Fruit fly (Drosophila melanogaster) whole organism, embryonic: Measurements from ENCODE around the gene CG42727.

Experiments
- Abd-B ChIP-seq: fragments of 200-800 bp; sonication (Bioruptor generic); optimal IDR thresholded peaks from 2 replicates; lab custom pipeline; 2018; ENCODE audit warnings: missing biosample characterization, mild to moderate bottlenecking, missing genetic modification characterization, moderate library complexity
- Atf3 ChIP-seq: fragments of 200-800 bp; sonication (Bioruptor generic); optimal IDR thresholded peaks from 3 replicates; lab custom pipeline; 2016; ENCODE audit warnings: missing biosample characterization, missing genetic modification characterization
- Bteb2 ChIP-seq: fragments of 200-800 bp; sonication (Bioruptor generic); optimal IDR thresholded peaks from 2 replicates; lab custom pipeline; 2016; ENCODE audit warnings: missing biosample characterization, missing genetic modification characterization
- CG10565 ChIP-seq: fragments of 200-800 bp; sonication (Bioruptor generic); optimal IDR thresholded peaks from 3 replicates; lab custom pipeline; 2016; ENCODE audit warnings: missing biosample characterization, mild to moderate bottlenecking, missing genetic modification characterization
- CG12299 ChIP-seq: fragments of 200-800 bp; sonication (Bioruptor generic); optimal IDR thresholded peaks from 2 replicates; lab custom pipeline; 2018; ENCODE audit warnings: missing biosample characterization, mild to moderate bottlenecking, missing genetic modification characterization
- CG12391 ChIP-seq: fragments of 200-800 bp; sonication (Bioruptor generic); optimal IDR thresholded peaks from 3 replicates; lab custom pipeline; 2018; ENCODE audit warnings: missing biosample characterization, mild to moderate bottlenecking, missing genetic modification characterization, moderate library complexity
- CG13775 ChIP-seq: fragments of 200-800 bp; sonication (Bioruptor generic); optimal IDR thresholded peaks from 3 replicates; lab custom pipeline; 2017; ENCODE audit warnings: missing biosample characterization, mild to moderate bottlenecking, missing genetic modification characterization
- CG17361 ChIP-seq: fragments of 200-800 bp; sonication (Bioruptor generic); IDR thresholded peaks from 3 replicates; pipeline ENCODE4 v1.3.6; 2022; ENCODE audit warnings: missing biosample characterization, missing genetic modification characterization
- CG17568 ChIP-seq: fragments of 200-800 bp; sonication (Bioruptor generic); optimal IDR thresholded peaks from 2 replicates; lab custom pipeline; 2018; ENCODE audit warnings: missing biosample characterization, mild to moderate bottlenecking, missing genetic modification characterization, moderate library complexity
- CG2678 ChIP-seq: fragments of 200-800 bp; sonication (Bioruptor generic); optimal IDR thresholded peaks from 3 replicates; lab custom pipeline; 2019; ENCODE audit warnings: missing biosample characterization, mild to moderate bottlenecking, missing genetic modification characterization, moderate library complexity
- CG32532 ChIP-seq: fragments of 200-800 bp; sonication (Bioruptor generic); IDR thresholded peaks from 2 replicates; pipeline ENCODE4 v1.3.6; 2022; ENCODE audit warnings: missing biosample characterization, missing genetic modification characterization
- CG33213 ChIP-seq: fragments of 200-800 bp; sonication (Bioruptor generic); optimal IDR thresholded peaks from 3 replicates; lab custom pipeline; 2016; ENCODE audit warnings: missing biosample characterization, missing genetic modification characterization
- CG6272 ChIP-seq: fragments of 200-800 bp; sonication (Bioruptor generic); IDR thresholded peaks from 2 replicates; pipeline ENCODE4 v1.3.6; 2022; ENCODE audit warnings: missing biosample characterization, missing genetic modification characterization
- CG7372 ChIP-seq: fragments of 200-800 bp; sonication (Bioruptor generic); IDR thresholded peaks from 2 replicates; pipeline ENCODE4 v1.3.6; 2022; ENCODE audit warnings: missing biosample characterization, missing genetic modification characterization
- CG8478 ChIP-seq: fragments of >200 bp; optimal IDR thresholded peaks from 2 replicates; lab custom pipeline; 2018
- Dip2 ChIP-seq: fragments of 200-800 bp; sonication (Bioruptor generic); IDR thresholded peaks from 2 replicates; pipeline ENCODE4 v1.3.6; 2022; ENCODE audit warnings: missing biosample characterization, missing genetic modification characterization
- H2.0 ChIP-seq: fragments of 200-800 bp; sonication (Bioruptor generic); IDR thresholded peaks from 2 replicates; pipeline ENCODE4 v1.3.6; 2022; ENCODE audit warnings: missing biosample characterization, missing genetic modification characterization
- HLH3B ChIP-seq: fragments of 200-800 bp; sonication (Bioruptor generic); IDR thresholded peaks from 2 replicates; pipeline ENCODE4 v1.3.6; 2022; ENCODE audit warnings: missing biosample characterization, missing genetic modification characterization
- Nf-YC ChIP-seq: fragments of 200-800 bp; optimal IDR thresholded peaks from 3 replicates; lab custom pipeline; 2019; ENCODE audit warnings: missing biosample characterization, mild to moderate bottlenecking, missing genetic modification characterization, moderate library complexity
- PHDP ChIP-seq: fragments of 200-800 bp; sonication (Bioruptor generic); optimal IDR thresholded peaks from 3 replicates; lab custom pipeline; 2018; ENCODE audit warnings: missing biosample characterization, mild to moderate bottlenecking, missing genetic modification characterization, moderate library complexity
- Sox102F ChIP-seq: fragments of 200-800 bp; sonication (Bioruptor generic); optimal IDR thresholded peaks from 2 replicates; lab custom pipeline; 2018; ENCODE audit warnings: missing biosample characterization, mild to moderate bottlenecking, missing genetic modification characterization, moderate library complexity
- Sry-β ChIP-seq: fragments of 200-800 bp; sonication (Bioruptor generic); optimal IDR thresholded peaks from 2 replicates; lab custom pipeline; 2018; ENCODE audit warnings: missing biosample characterization, mild to moderate bottlenecking, missing genetic modification characterization, moderate library complexity
- Usf ChIP-seq: fragments of 200-800 bp; sonication (Bioruptor generic); optimal IDR thresholded peaks from 2 replicates; lab custom pipeline; 2017; ENCODE audit warnings: missing genotype, missing biosample characterization, missing genetic modification characterization
- ab ChIP-seq: fragments of 200-800 bp; sonication (Bioruptor generic); optimal IDR thresholded peaks from 2 replicates; lab custom pipeline; 2016; ENCODE audit warnings: missing biosample characterization, missing genetic modification characterization
- bab2 ChIP-seq: fragments of 200-800 bp; sonication (Bioruptor generic); optimal IDR thresholded peaks from 2 replicates; lab custom pipeline; 2016; ENCODE audit warnings: missing biosample characterization, missing genetic modification characterization
- bbx ChIP-seq: fragments of 200-800 bp; sonication (Bioruptor generic); IDR thresholded peaks from 2 replicates; pipeline ENCODE4 v1.3.6; 2022; ENCODE audit warnings: missing biosample characterization, missing genetic modification characterization; ENCODE audit not compliant: partially characterized antibody
- bowl ChIP-seq: fragments of 200-800 bp; sonication (Bioruptor generic); IDR thresholded peaks from 2 replicates; pipeline ENCODE4 v1.3.6; 2022; ENCODE audit warnings: missing biosample characterization, missing genetic modification characterization
- cas ChIP-seq: fragments of 200-800 bp; sonication (Bioruptor generic); IDR thresholded peaks from 2 replicates; pipeline ENCODE4 v1.3.6; 2022; ENCODE audit warnings: missing biosample characterization, missing genetic modification characterization
- chn ChIP-seq: fragments of 200-800 bp; sonication (Bioruptor generic); optimal IDR thresholded peaks from 2 replicates; lab custom pipeline; 2016; ENCODE audit warnings: missing biosample characterization, missing genetic modification characterization
- crc ChIP-seq: fragments of 200-800 bp; sonication (Bioruptor generic); optimal IDR thresholded peaks from 2 replicates; lab custom pipeline; 2016; ENCODE audit warnings: missing biosample characterization, missing genetic modification characterization
- crol ChIP-seq: fragments of 200-800 bp; sonication (Bioruptor generic); IDR thresholded peaks from 2 replicates; pipeline ENCODE4 v1.3.6; 2022; ENCODE audit warnings: missing biosample characterization, missing genetic modification characterization
- dati ChIP-seq: fragments of 200-800 bp; sonication (Bioruptor generic); IDR thresholded peaks from 2 replicates; pipeline ENCODE4 v1.3.6; 2022; ENCODE audit warnings: missing biosample characterization, missing genetic modification characterization
- dmrt11E ChIP-seq: fragments of 200-800 bp; sonication (Bioruptor generic); optimal IDR thresholded peaks from 3 replicates; lab custom pipeline; 2018; ENCODE audit warnings: missing biosample characterization, mild to moderate bottlenecking, missing genetic modification characterization, moderate library complexity
- emc ChIP-seq: fragments of 200-800 bp; sonication (Bioruptor generic); optimal IDR thresholded peaks from 2 replicates; lab custom pipeline; 2016; ENCODE audit warnings: missing biosample characterization, missing genetic modification characterization
- eyg ChIP-seq: fragments of 200-800 bp; sonication (Bioruptor generic); optimal IDR thresholded peaks from 3 replicates; lab custom pipeline; 2016; ENCODE audit warnings: missing biosample characterization, missing genetic modification characterization
- fd102C ChIP-seq: fragments of 200-800 bp; sonication (Bioruptor generic); optimal IDR thresholded peaks from 2 replicates; lab custom pipeline; 2018; ENCODE audit warnings: missing biosample characterization, mild to moderate bottlenecking, missing genetic modification characterization, moderate library complexity
- ftz-f1 ChIP-seq: fragments of 200-800 bp; sonication (Bioruptor generic); optimal IDR thresholded peaks from 2 replicates; lab custom pipeline; 2016; ENCODE audit warnings: missing biosample characterization, missing genetic modification characterization
- h ChIP-seq: fragments of >200 bp; optimal IDR thresholded peaks from 2 replicates; lab custom pipeline; 2017
- hkb ChIP-seq, 2 experiments: fragments of 200-800 bp in 1 of 2; fragments of >200 bp in 1 of 2; sonication (Bioruptor generic) in 1 of 2; IDR thresholded peaks in 1 of 2; optimal IDR thresholded peaks in 1 of 2; 2 replicates each; pipeline versions ENCODE4 v1.3.6 to Lab custom; 2017 to 2022; ENCODE audit warnings: missing biosample characterization in 1 of 2, missing genetic modification characterization in 1 of 2
- jigr1 ChIP-seq: fragments of 200-800 bp; sonication (Bioruptor generic); IDR thresholded peaks from 3 replicates; pipeline ENCODE4 v1.3.6; 2022; ENCODE audit warnings: missing biosample characterization, missing genetic modification characterization
- jing ChIP-seq: fragments of 200-800 bp; sonication (Bioruptor generic); optimal IDR thresholded peaks from 2 replicates; lab custom pipeline; 2018; ENCODE audit warnings: missing biosample characterization, mild to moderate bottlenecking, missing genetic modification characterization
- kah ChIP-seq: fragments of 200-800 bp; sonication (Bioruptor generic); optimal IDR thresholded peaks from 2 replicates; lab custom pipeline; 2018; ENCODE audit warnings: missing biosample characterization, mild to moderate bottlenecking, missing genetic modification characterization
- luna ChIP-seq: fragments of 200-800 bp; sonication (Bioruptor generic); optimal IDR thresholded peaks from 2 replicates; lab custom pipeline; 2016; ENCODE audit warnings: missing biosample characterization, missing genetic modification characterization
- oc ChIP-seq: fragments of 200-800 bp; sonication (Bioruptor generic); optimal IDR thresholded peaks from 2 replicates; lab custom pipeline; 2018; ENCODE audit warnings: missing biosample characterization, mild to moderate bottlenecking, missing genetic modification characterization, moderate library complexity
- pfk ChIP-seq: fragments of 200-800 bp; sonication (Bioruptor generic); optimal IDR thresholded peaks from 2 replicates; lab custom pipeline; 2018; ENCODE audit warnings: missing biosample characterization, mild to moderate bottlenecking, missing genetic modification characterization, moderate library complexity
- ranshi ChIP-seq: fragments of 200-800 bp; sonication (Bioruptor generic); IDR thresholded peaks from 2 replicates; pipeline ENCODE4 v1.3.6; 2022; ENCODE audit warnings: missing biosample characterization, missing genetic modification characterization
- run ChIP-seq: fragments of 200-800 bp; sonication (Bioruptor generic); optimal IDR thresholded peaks from 3 replicates; lab custom pipeline; 2018; ENCODE audit warnings: missing biosample characterization, mild to moderate bottlenecking, missing genetic modification characterization
- tgo ChIP-seq: fragments of 200-800 bp; sonication (Bioruptor generic); IDR thresholded peaks from 3 replicates; pipeline ENCODE4 v1.3.6; 2022; ENCODE audit warnings: missing biosample characterization, missing genetic modification characterization
- twi ChIP-seq: fragments of 200-800 bp; optimal IDR thresholded peaks from 2 replicates; lab custom pipeline; 2019; ENCODE audit warnings: missing biosample characterization, mild to moderate bottlenecking, missing genetic modification characterization, moderate library complexity
- zfh1 ChIP-seq: fragments of 200-800 bp; sonication (Bioruptor generic); IDR thresholded peaks from 3 replicates; pipeline ENCODE4 v1.3.6; 2022; ENCODE audit warnings: missing biosample characterization, missing genetic modification characterization

CG42727 gene

DNA sequence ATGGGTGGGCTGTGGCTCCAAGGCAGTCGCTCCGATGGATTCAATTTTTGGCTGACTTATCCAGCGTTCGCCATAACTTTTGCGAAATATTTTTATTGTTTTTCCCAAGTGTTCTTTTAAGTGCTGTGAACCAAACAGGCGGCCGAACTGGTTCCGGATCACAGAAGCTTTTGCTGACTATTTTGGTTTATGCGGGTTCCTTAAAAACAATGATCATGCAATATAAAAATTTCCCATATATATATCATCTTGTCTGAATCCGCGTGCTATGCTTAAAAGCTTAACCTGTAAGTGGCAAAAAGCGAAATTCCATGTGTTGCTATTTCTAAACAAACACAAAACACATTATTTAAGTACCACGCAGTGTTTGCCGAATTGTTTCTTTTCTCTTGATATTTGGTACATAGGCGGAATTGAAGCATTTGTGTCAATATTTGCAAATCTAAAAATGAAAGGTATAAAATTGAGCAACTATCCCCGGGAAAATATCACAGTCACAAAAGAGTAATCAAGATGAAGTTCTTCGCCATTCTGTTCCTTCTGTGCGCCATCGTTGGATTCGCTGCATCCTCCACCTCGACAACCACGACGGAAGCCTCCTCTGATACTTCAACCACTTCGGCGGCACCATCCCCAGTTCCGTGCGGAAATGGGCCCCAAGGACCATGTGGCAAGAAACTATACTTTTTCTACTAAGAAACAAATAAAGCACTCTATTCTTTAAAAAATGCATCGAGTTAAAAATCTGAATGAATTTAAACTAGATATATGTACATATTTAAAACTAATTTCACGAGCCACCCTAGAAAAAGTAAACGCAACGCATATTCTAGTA, 27.7 kb upstream of the CG42727 start, which contains the start of the genes CG6276 and CG44040 (continued):
- no peak for TF ChIP-seq fd102C (GFP tag; lab: Kevin White, UChicago)
- TF ChIP-seq Dip2, result no peak
- no peak for TF ChIP-seq kah (GFP tag; lab: Kevin White, UChicago)
- TF ChIP-seq CG2678 (tag; lab: Kevin White, UChicago), result peak; percentile 65
- TF ChIP-seq Atf3, result no peak
- TF ChIP-seq Abd-B (GFP tag; lab: Kevin White, UChicago), result no peak
- no peak for TF ChIP-seq emc
- no peak for TF ChIP-seq run (tag; lab: Kevin White, UChicago)
- no peak for TF ChIP-seq jing (GFP tag; lab: Kevin White, UChicago)
- TF ChIP-seq luna, result peak; percentile 34
- TF ChIP-seq hkb (optimal IDR thresholded peaks at IDR 0.05; lab: Kevin White, UChicago), result peak; percentile 1
- TF ChIP-seq hkb (GFP tag; IDR thresholded peaks at IDR 0.05; lab: Robert Waterston, UW), result peak; percentile 52; the same call in 1 of the 2 replicates
- no peak for TF ChIP-seq CG6272 (GFP tag; lab: Robert Waterston, UW)
- TF ChIP-seq twi, result no peak
- TF ChIP-seq Sox102F (GFP tag; lab: Kevin White, UChicago), result peak; percentile 35
- peak; percentile 16 for TF ChIP-seq chn (GFP tag; lab: Kevin White, UChicago)
- peak; percentile 49 for TF ChIP-seq CG12391
- TF ChIP-seq dmrt11E, result no peak
- no peak for TF ChIP-seq CG17568
- no peak for TF ChIP-seq CG7372
- peak; percentile 14 for TF ChIP-seq CG33213
- TF ChIP-seq H2.0 (GFP tag; lab: Robert Waterston, UW), result peak; percentile 8; the same call in 1 of the 2 replicates
- TF ChIP-seq crol (GFP tag; lab: Robert Waterston, UW), result no peak
- TF ChIP-seq CG32532 (GFP tag; lab: Robert Waterston, UW), result peak; percentile 68
- no peak for TF ChIP-seq Sry-β (GFP tag; lab: Kevin White, UChicago)
- TF ChIP-seq ftz-f1 (GFP tag; lab: Kevin White, UChicago), result no peak
- TF ChIP-seq cas (GFP tag; lab: Robert Waterston, UW), result no peak
- TF ChIP-seq Bteb2 (GFP tag; lab: Kevin White, UChicago), result no peak
- peak; percentile 27 for TF ChIP-seq PHDP (tag; lab: Kevin White, UChicago)
- TF ChIP-seq bab2 (GFP tag; lab: Kevin White, UChicago), result peak; percentile 24
- TF ChIP-seq pfk, result no peak
- TF ChIP-seq ranshi (GFP tag; lab: Robert Waterston, UW), result peak; percentile 58
- peak; percentile 42 for TF ChIP-seq Nf-YC (tag; lab: Kevin White, UChicago)
- no peak for TF ChIP-seq zfh1 (GFP tag; lab: Robert Waterston, UW)
- peak; percentile 48 for TF ChIP-seq CG13775 (GFP tag; lab: Kevin White, UChicago)
- TF ChIP-seq ab (GFP tag; lab: Kevin White, UChicago), result no peak
- peak; percentile 67 for TF ChIP-seq CG17361 (GFP tag; lab: Robert Waterston, UW)
- TF ChIP-seq crc (GFP tag; lab: Kevin White, UChicago), result peak; percentile 22
- TF ChIP-seq bowl, result no peak
- no peak for TF ChIP-seq CG8478 (lab: Kevin White, UChicago)
- no peak for TF ChIP-seq h
- 0 out of 2 replicates have a peak, but pooled peaks have one; percentile 15 for TF ChIP-seq dati
- no peak; the same call in 2 of the 3 replicates for TF ChIP-seq tgo (GFP tag; lab: Robert Waterston, UW)
- no peak for TF ChIP-seq CG10565
- 0 out of 2 replicates have a peak, but pooled peaks have one; percentile 23 for TF ChIP-seq HLH3B (GFP tag; lab: Robert Waterston, UW)
- TF ChIP-seq eyg (GFP tag; lab: Kevin White, UChicago), result no peak
- TF ChIP-seq oc (tag; lab: Kevin White, UChicago), result peak; percentile 5
- peak; percentile 56 for TF ChIP-seq CG12299 (tag; lab: Kevin White, UChicago)
- no peak for TF ChIP-seq bbx (GFP tag; lab: Robert Waterston, UW)
- no peak for TF ChIP-seq jigr1
- peak; percentile 11 for TF ChIP-seq Usf (GFP tag; lab: Kevin White, UChicago)
